Worm (Caenorhabditis elegans) whole organism, L3 larva: Measurements from ENCODE around the gene sre-20.

ENCODE experiments used
- fos-1 ChIP-seq: fragments of 150-350 bp; optimal IDR thresholded peaks from 2 replicates; lab custom pipeline; 2014; ENCODE audit warnings: missing biosample characterization, missing genetic modification characterization
- nhr-11 ChIP-seq: fragments of 150-350 bp; optimal IDR thresholded peaks from 2 replicates; lab custom pipeline; 2014; ENCODE audit warnings: missing biosample characterization, missing genetic modification characterization
- nhr-12 ChIP-seq: fragments of 150-350 bp; optimal IDR thresholded peaks from 2 replicates; lab custom pipeline; 2014; ENCODE audit warnings: missing biosample characterization, missing genetic modification characterization

- TF ChIP-seq nhr-12, result no peak
- TF ChIP-seq fos-1 (tag; lab: Kevin White, UChicago), result no peak
- TF ChIP-seq nhr-11 (tag; lab: Kevin White, UChicago), result no peak
These were observed 11.5 kb downstream of the sre-20 start, which contains the start of gene ZC455.1 for ce11 chrV:12773222-12773621.
